Fruit fly (Drosophila melanogaster) whole organism, pupa: ENCODE data around the gene Rdh.

Source experiments
- CG10348 ChIP-seq: fragments of 200-800 bp; sonication (Bioruptor generic); IDR thresholded peaks from 2 replicates; pipeline ENCODE4 v1.3.6; 2022; ENCODE audit warnings: missing biosample characterization, missing genetic modification characterization
- CG12605 ChIP-seq: fragments of 200-800 bp; sonication (Bioruptor generic); IDR thresholded peaks from 2 replicates; pipeline ENCODE4 v1.3.6; 2022; ENCODE audit warnings: missing biosample characterization, missing genetic modification characterization
- CG13204 ChIP-seq: fragments of 200-800 bp; sonication (Bioruptor generic); optimal IDR thresholded peaks from 2 replicates; lab custom pipeline; 2018; ENCODE audit warnings: missing biosample characterization, mild to moderate bottlenecking, missing genetic modification characterization, moderate library complexity
- CG14655 ChIP-seq: fragments of 200-800 bp; sonication (Bioruptor generic); optimal IDR thresholded peaks from 3 replicates; lab custom pipeline; 2017; ENCODE audit warnings: mild to moderate bottlenecking, missing biosample characterization, missing genetic modification reagents, missing genetic modification characterization
- CG15710 ChIP-seq: fragments of 200-800 bp; sonication (Bioruptor generic); optimal IDR thresholded peaks from 2 replicates; lab custom pipeline; 2018; ENCODE audit warnings: missing biosample characterization, mild to moderate bottlenecking, missing genetic modification characterization, moderate library complexity
- CG17806 ChIP-seq: fragments of 200-800 bp; sonication (Bioruptor generic); optimal IDR thresholded peaks from 2 replicates; lab custom pipeline; 2018; ENCODE audit warnings: missing biosample characterization, mild to moderate bottlenecking, missing genetic modification characterization, moderate library complexity
- CG32121 ChIP-seq: fragments of 200-800 bp; sonication (Bioruptor generic); IDR thresholded peaks from 2 replicates; pipeline ENCODE4 v1.3.6; 2022; ENCODE audit warnings: missing biosample characterization, missing genetic modification characterization
- CG34367 ChIP-seq: fragments of 200-800 bp; sonication (Bioruptor generic); optimal IDR thresholded peaks from 2 replicates; lab custom pipeline; 2018; ENCODE audit warnings: missing biosample characterization, mild to moderate bottlenecking, missing genetic modification characterization
- CG4496 ChIP-seq: fragments of 200-800 bp; sonication (Bioruptor generic); IDR thresholded peaks from 3 replicates; pipeline ENCODE4 v1.3.6; 2022; ENCODE audit warnings: missing biosample characterization, missing genetic modification characterization
- CG8159 ChIP-seq: fragments of 200-800 bp; sonication (Bioruptor generic); optimal IDR thresholded peaks from 3 replicates; lab custom pipeline; 2018; ENCODE audit warnings: missing biosample characterization, mild to moderate bottlenecking, missing genetic modification characterization, moderate library complexity
- CG8301 ChIP-seq: fragments of 200-800 bp; sonication (Bioruptor generic); optimal IDR thresholded peaks from 2 replicates; lab custom pipeline; 2018; ENCODE audit warnings: missing biosample characterization, mild to moderate bottlenecking, missing genetic modification characterization
- CG9948 ChIP-seq: fragments of 200-800 bp; sonication (Bioruptor generic); optimal IDR thresholded peaks from 2 replicates; lab custom pipeline; 2018; ENCODE audit warnings: missing biosample characterization, mild to moderate bottlenecking, missing genetic modification characterization, moderate library complexity
- D1 ChIP-seq: fragments of 200-800 bp; sonication (Bioruptor generic); optimal IDR thresholded peaks from 2 replicates; lab custom pipeline; 2018; ENCODE audit warnings: missing biosample characterization, mild to moderate bottlenecking, missing genetic modification characterization, moderate library complexity
- EcR ChIP-seq: fragments of 200-800 bp; sonication (Bioruptor generic); optimal IDR thresholded peaks from 3 replicates; lab custom pipeline; 2019; ENCODE audit warnings: missing biosample characterization, missing genetic modification characterization, mild to moderate bottlenecking, moderate library complexity, missing genetic modification reagents
- Ets98B ChIP-seq: fragments of 200-800 bp; sonication (Bioruptor generic); IDR thresholded peaks from 2 replicates; pipeline ENCODE4 v1.3.6; 2022; ENCODE audit warnings: missing biosample characterization, missing genetic modification characterization
- Pif1A ChIP-seq: fragments of 200-800 bp; sonication (Bioruptor generic); optimal IDR thresholded peaks from 3 replicates; lab custom pipeline; 2016; ENCODE audit warnings: missing biosample characterization, missing genetic modification characterization
- Pif1B ChIP-seq: fragments of 200-800 bp; sonication (Bioruptor generic); optimal IDR thresholded peaks from 3 replicates; lab custom pipeline; 2016; ENCODE audit warnings: missing biosample characterization, missing genetic modification characterization
- Snoo ChIP-seq: fragments of 200-800 bp; sonication (Bioruptor generic); optimal IDR thresholded peaks from 3 replicates; lab custom pipeline; 2017; ENCODE audit warnings: missing biosample characterization, mild to moderate bottlenecking, missing genetic modification characterization, inconsistent platforms
- fd96Ca ChIP-seq: fragments of 200-800 bp; sonication (Bioruptor generic); IDR thresholded peaks from 3 replicates; pipeline ENCODE4 v1.3.6; 2022; ENCODE audit warnings: missing biosample characterization, missing genetic modification characterization
- gl ChIP-seq: fragments of 200-800 bp; sonication (Bioruptor generic); optimal IDR thresholded peaks from 2 replicates; lab custom pipeline; 2018; ENCODE audit warnings: missing biosample characterization, mild to moderate bottlenecking, missing genetic modification characterization
- rn ChIP-seq: fragments of 200-800 bp; sonication (Bioruptor generic); IDR thresholded peaks from 2 replicates; pipeline ENCODE4 v1.3.6; 2022; ENCODE audit warnings: missing biosample characterization, missing genetic modification characterization

Gene Rdh

dm6 chr3L:3790504-3790903 lies 34.7 kb upstream of the Rdh start, which contains the start of gene CG32266:
TSS of gene CG32266 (plus strand) at chr3L:3790804.
- TF ChIP-seq CG8159 (tag; lab: Kevin White, UChicago) (no peak), Ets98B (GFP tag; lab: Robert Waterston, UW) (no peak), CG14655 (GFP tag; lab: Kevin White, UChicago) (no peak), CG17806 (tag; lab: Kevin White, UChicago) (no peak), CG4496 (GFP tag; lab: Robert Waterston, UW) (no peak), rn (GFP tag; lab: Robert Waterston, UW) (no peak), CG34367 (tag; lab: Kevin White, UChicago) (no peak), CG13204 (no peak), CG8301 (tag; lab: Kevin White, UChicago) (no peak), CG10348 (GFP tag; lab: Robert Waterston, UW) (no peak), EcR (GFP tag; lab: Kevin White, UChicago) (no peak), CG15710 (no peak), CG32121 (GFP tag; lab: Robert Waterston, UW) (no peak)

dm6 chr3L:3791043-3791682 lies 34.1 kb upstream of the Rdh start:
- TF ChIP-seq Pif1A (GFP tag; lab: Kevin White, UChicago) (peak; percentile 17), CG4496 (GFP tag; lab: Robert Waterston, UW) (peak; percentile 63), fd96Ca (peak; percentile 62), CG8301 (tag; lab: Kevin White, UChicago) (peak; percentile 50), CG8159 (tag; lab: Kevin White, UChicago) (peak; percentile 17), CG17806 (tag; lab: Kevin White, UChicago) (peak; percentile 3), Snoo (no peak), CG9948 (peak; percentile 3), D1 (tag; lab: Kevin White, UChicago) (no peak), Pif1B (no peak), CG14655 (GFP tag; lab: Kevin White, UChicago) (peak; percentile 74), CG32121 (GFP tag; lab: Robert Waterston, UW) (peak; percentile 51; the same call in 1 of the 2 replicates)
- TF ChIP-seq, all 21 proteins: peak for 9

- TF ChIP-seq CG12605 (GFP tag; lab: Robert Waterston, UW): no peak
- no peak for TF ChIP-seq CG9948
- TF ChIP-seq CG13204: no peak
- TF ChIP-seq CG4496 (GFP tag; lab: Robert Waterston, UW): no peak
- no peak for TF ChIP-seq CG8301 (tag; lab: Kevin White, UChicago)
- no peak for TF ChIP-seq Pif1A (GFP tag; lab: Kevin White, UChicago)
- no peak for TF ChIP-seq CG17806 (tag; lab: Kevin White, UChicago)
- TF ChIP-seq CG8159 (tag; lab: Kevin White, UChicago): no peak
- TF ChIP-seq Snoo: no peak
- TF ChIP-seq CG10348 (GFP tag; lab: Robert Waterston, UW): no peak
- TF ChIP-seq D1 (tag; lab: Kevin White, UChicago): no peak
- no peak for TF ChIP-seq Pif1B
- TF ChIP-seq CG14655 (GFP tag; lab: Kevin White, UChicago): no peak
- TF ChIP-seq CG15710: no peak
- no peak for TF ChIP-seq Ets98B (GFP tag; lab: Robert Waterston, UW)
- TF ChIP-seq CG32121 (GFP tag; lab: Robert Waterston, UW): no peak
Measured at dm6 chr3L:3797681-3798080, 27.6 kb upstream of the Rdh start.

- TF ChIP-seq Pif1B (no peak), Ets98B (GFP tag; lab: Robert Waterston, UW) (no peak), CG17806 (tag; lab: Kevin White, UChicago) (no peak), CG32121 (GFP tag; lab: Robert Waterston, UW) (no peak), CG8159 (tag; lab: Kevin White, UChicago) (no peak)
Measured at dm6 chr3L:3798488-3798887, 26.8 kb upstream of the Rdh start.

- no peak for TF ChIP-seq CG17806 (tag; lab: Kevin White, UChicago)
- no peak for TF ChIP-seq gl
- 0 out of 2 replicates have a peak, but pooled peaks have one; percentile 24 for TF ChIP-seq Ets98B (GFP tag; lab: Robert Waterston, UW)
- no peak for TF ChIP-seq D1 (tag; lab: Kevin White, UChicago)
- TF ChIP-seq CG10348 (GFP tag; lab: Robert Waterston, UW): no peak
- no peak for TF ChIP-seq Pif1B
- TF ChIP-seq CG8301 (tag; lab: Kevin White, UChicago): no peak
- peak; percentile 58; the same call in 2 of the 3 replicates for TF ChIP-seq CG4496 (GFP tag; lab: Robert Waterston, UW)
- TF ChIP-seq CG32121 (GFP tag; lab: Robert Waterston, UW): peak; percentile 54; the same call in 1 of the 2 replicates
- TF ChIP-seq CG8159 (tag; lab: Kevin White, UChicago): no peak
- 0 out of 2 replicates have a peak, but pooled peaks have one; percentile 17 for TF ChIP-seq CG12605 (GFP tag; lab: Robert Waterston, UW)
- TF ChIP-seq fd96Ca: peak; percentile 49; the same call in 2 of the 3 replicates
Measured at dm6 chr3L:3799766-3800165, 25.5 kb upstream of the Rdh start.

- TF ChIP-seq D1 (tag; lab: Kevin White, UChicago): no peak
- no peak for TF ChIP-seq CG13204
- TF ChIP-seq Pif1A (GFP tag; lab: Kevin White, UChicago): no peak
- TF ChIP-seq CG10348 (GFP tag; lab: Robert Waterston, UW): no peak
- TF ChIP-seq CG14655 (GFP tag; lab: Kevin White, UChicago): no peak
- no peak for TF ChIP-seq Snoo
- TF ChIP-seq rn (GFP tag; lab: Robert Waterston, UW): no peak
- peak; percentile 11 for TF ChIP-seq CG15710
- no peak for TF ChIP-seq gl
- TF ChIP-seq EcR (GFP tag; lab: Kevin White, UChicago): no peak
- TF ChIP-seq CG8159 (tag; lab: Kevin White, UChicago): peak; percentile 25
- no peak for TF ChIP-seq CG34367 (tag; lab: Kevin White, UChicago)
- no peak for TF ChIP-seq Pif1B
- TF ChIP-seq CG12605 (GFP tag; lab: Robert Waterston, UW): no peak
- no peak for TF ChIP-seq CG4496 (GFP tag; lab: Robert Waterston, UW)
- TF ChIP-seq CG32121 (GFP tag; lab: Robert Waterston, UW): no peak; the same call in 1 of the 2 replicates
- peak; percentile 16 for TF ChIP-seq CG8301 (tag; lab: Kevin White, UChicago)
- no peak for TF ChIP-seq CG9948
- TF ChIP-seq fd96Ca: peak; percentile 29; the same call in 1 of the 3 replicates
- TF ChIP-seq CG17806 (tag; lab: Kevin White, UChicago): peak; percentile 39
- TF ChIP-seq Ets98B (GFP tag; lab: Robert Waterston, UW): no peak
Measured at dm6 chr3L:3801343-3801742, 23.9 kb upstream of the Rdh start.
